Worm (Caenorhabditis elegans) whole organism, L2 larva: ENCODE data around the gene fdgt-1.

ENCODE experiments used
- C34F6.9 ChIP-seq: fragments of 150-350 bp; optimal IDR thresholded peaks from 2 replicates; lab custom pipeline; 2014; ENCODE audit warnings: missing biosample characterization, missing genetic modification characterization
- F13H6.1 ChIP-seq: sonication (generic microtip); optimal IDR thresholded peaks from 2 replicates; lab custom pipeline; 2016; ENCODE audit warnings: missing genetic modification characterization, missing compliant biosample characterization
- R02D3.7 ChIP-seq: fragments of 150-350 bp; optimal IDR thresholded peaks from 2 replicates; lab custom pipeline; 2014; ENCODE audit warnings: missing biosample characterization, missing genetic modification characterization
- ZK546.5 ChIP-seq: sonication (generic microtip); optimal IDR thresholded peaks from 2 replicates; lab custom pipeline; 2017; ENCODE audit warnings: missing biosample characterization, missing genetic modification characterization
- alr-1 ChIP-seq: fragments of 150-350 bp; optimal IDR thresholded peaks from 2 replicates; lab custom pipeline; 2014; ENCODE audit warnings: missing biosample characterization, missing genetic modification characterization
- aly-2 ChIP-seq: fragments of 150-350 bp; optimal IDR thresholded peaks from 2 replicates; lab custom pipeline; 2014; ENCODE audit warnings: missing biosample characterization, missing genetic modification characterization
- ama-1 ChIP-seq: fragments of 150-350 bp; optimal IDR thresholded peaks from 2 replicates; lab custom pipeline; 2018; ENCODE audit warnings: inconsistent platforms
- blmp-1 ChIP-seq: sonication (generic microtip); optimal IDR thresholded peaks from 2 replicates; lab custom pipeline; 2017; ENCODE audit warnings: missing genetic modification characterization, mild to moderate bottlenecking, missing compliant biosample characterization, antibody characterized with exemption, moderate library complexity; ENCODE audit not compliant: insufficient read depth
- ceh-16 ChIP-seq: fragments of 150-350 bp; optimal IDR thresholded peaks from 2 replicates; lab custom pipeline; 2014; ENCODE audit warnings: missing biosample characterization, missing genetic modification characterization
- ceh-82 ChIP-seq: fragments of 150-350 bp; optimal IDR thresholded peaks from 2 replicates; lab custom pipeline; 2014; ENCODE audit warnings: missing biosample characterization, missing genetic modification characterization
- crh-2 ChIP-seq: sonication (generic microtip); optimal IDR thresholded peaks from 2 replicates; lab custom pipeline; 2017; ENCODE audit warnings: missing biosample characterization, missing genetic modification characterization
- dmd-4 ChIP-seq: sonication (generic microtip); optimal IDR thresholded peaks from 2 replicates; lab custom pipeline; 2017; ENCODE audit warnings: missing biosample characterization, missing genetic modification characterization
- egl-27 ChIP-seq: sonication (generic microtip); optimal IDR thresholded peaks from 3 replicates; lab custom pipeline; 2017; ENCODE audit warnings: missing biosample characterization, missing genetic modification reagents, missing genetic modification characterization
- elt-1 ChIP-seq: fragments of 150-350 bp; optimal IDR thresholded peaks from 2 replicates; lab custom pipeline; 2014; ENCODE audit warnings: missing biosample characterization, missing genetic modification characterization
- fos-1 ChIP-seq: fragments of 150-350 bp; optimal IDR thresholded peaks from 2 replicates; lab custom pipeline; 2014; ENCODE audit warnings: missing biosample characterization, missing genetic modification characterization
- gmeb-1 ChIP-seq: fragments of 150-350 bp; optimal IDR thresholded peaks from 2 replicates; lab custom pipeline; 2014; ENCODE audit warnings: missing biosample characterization, missing genetic modification characterization
- lin-13 ChIP-seq: fragments of 150-350 bp; optimal IDR thresholded peaks from 2 replicates; lab custom pipeline; 2014; ENCODE audit warnings: missing biosample characterization, missing genetic modification reagents, missing genetic modification characterization
- lin-39 ChIP-seq: fragments of 150-350 bp; optimal IDR thresholded peaks from 2 replicates; lab custom pipeline; 2014; ENCODE audit warnings: missing biosample characterization, missing genetic modification reagents, missing genetic modification characterization
- lsy-2 ChIP-seq, 2 experiments: fragments of 150-350 bp in 1 of 2; sonication (generic microtip) in 1 of 2; optimal IDR thresholded peaks; 2 replicates each; lab custom pipeline; 2014 to 2017; ENCODE audit warnings: missing biosample characterization in 2 of 2, missing genetic modification characterization in 2 of 2
- mab-5 ChIP-seq: fragments of 150-350 bp; optimal IDR thresholded peaks from 2 replicates; lab custom pipeline; 2014; ENCODE audit warnings: missing biosample characterization, missing genetic modification characterization
- mbf-1 ChIP-seq: sonication (generic microtip); optimal IDR thresholded peaks from 2 replicates; lab custom pipeline; 2017; ENCODE audit warnings: missing biosample characterization, missing genetic modification characterization
- nhr-11 ChIP-seq: fragments of 150-350 bp; optimal IDR thresholded peaks from 2 replicates; lab custom pipeline; 2014; ENCODE audit warnings: missing biosample characterization, missing genetic modification characterization
- nhr-129 ChIP-seq: fragments of 150-350 bp; optimal IDR thresholded peaks from 2 replicates; lab custom pipeline; 2014; ENCODE audit warnings: missing biosample characterization, missing genetic modification characterization
- nhr-21 ChIP-seq: fragments of 150-350 bp; optimal IDR thresholded peaks from 2 replicates; lab custom pipeline; 2014; ENCODE audit warnings: missing biosample characterization, missing genetic modification characterization
- nhr-23 ChIP-seq: fragments of 150-350 bp; optimal IDR thresholded peaks from 2 replicates; lab custom pipeline; 2014; ENCODE audit warnings: missing biosample characterization, missing genetic modification reagents, missing genetic modification characterization
- nhr-237 ChIP-seq: fragments of 150-350 bp; optimal IDR thresholded peaks from 2 replicates; lab custom pipeline; 2014; ENCODE audit warnings: missing biosample characterization, missing genetic modification characterization
- nhr-25 ChIP-seq: fragments of 150-350 bp; sonication (generic microtip); optimal IDR thresholded peaks from 3 replicates; lab custom pipeline; 2014; ENCODE audit warnings: missing biosample characterization, missing genetic modification characterization
- nhr-6 ChIP-seq: fragments of 150-350 bp; optimal IDR thresholded peaks from 2 replicates; lab custom pipeline; 2014; ENCODE audit warnings: missing biosample characterization, missing genetic modification characterization
- nhr-77 ChIP-seq: fragments of 150-350 bp; optimal IDR thresholded peaks from 2 replicates; lab custom pipeline; 2014; ENCODE audit warnings: missing biosample characterization, missing genetic modification characterization
- peb-1 ChIP-seq: fragments of 150-350 bp; optimal IDR thresholded peaks from 2 replicates; lab custom pipeline; 2014; ENCODE audit warnings: missing biosample characterization, missing genetic modification characterization
- sem-4 ChIP-seq: fragments of 150-350 bp; optimal IDR thresholded peaks from 2 replicates; lab custom pipeline; 2014; ENCODE audit warnings: missing biosample characterization, missing genetic modification reagents, missing genetic modification characterization
- skn-1 ChIP-seq: sonication (generic microtip); optimal IDR thresholded peaks from 2 replicates; lab custom pipeline; 2017; ENCODE audit warnings: missing biosample characterization, missing genetic modification characterization
- sma-3 ChIP-seq: sonication (generic microtip); optimal IDR thresholded peaks from 2 replicates; lab custom pipeline; 2016; ENCODE audit warnings: missing genetic modification reagents, missing genetic modification characterization, missing compliant biosample characterization
- sma-9 ChIP-seq, 2 experiments: fragments of 150-350 bp in 1 of 2; sonication (generic microtip) in 1 of 2; optimal IDR thresholded peaks; 2 replicates each; lab custom pipeline; 2014 to 2016; ENCODE audit warnings: missing genetic modification characterization in 2 of 2, mild to moderate bottlenecking in 1 of 2, missing biosample characterization in 1 of 2, missing compliant biosample characterization in 1 of 2, missing genetic modification reagents in 1 of 2, moderate library complexity in 1 of 2
- snpc-4 ChIP-seq: fragments of 150-350 bp; optimal IDR thresholded peaks from 2 replicates; lab custom pipeline; 2014; ENCODE audit warnings: missing biosample characterization, missing genetic modification characterization
- unc-39 ChIP-seq: fragments of 150-350 bp; optimal IDR thresholded peaks from 2 replicates; lab custom pipeline; 2014; ENCODE audit warnings: missing biosample characterization, missing genetic modification characterization
- unc-55 ChIP-seq: fragments of 150-350 bp; sonication (generic microtip); optimal IDR thresholded peaks from 3 replicates; lab custom pipeline; 2014; ENCODE audit warnings: missing biosample characterization, missing genetic modification reagents, missing genetic modification characterization
- unc-62 ChIP-seq: fragments of 150-350 bp; optimal IDR thresholded peaks from 2 replicates; lab custom pipeline; 2014; ENCODE audit warnings: missing biosample characterization, missing genetic modification reagents, missing genetic modification characterization
- ztf-1 ChIP-seq: fragments of 200-800 bp; sonication (Bioruptor generic); conservative IDR thresholded peaks from 2 replicates; pipeline ENCODE4 v1.3.6; 2022; ENCODE audit warnings: missing genetic modification characterization, missing compliant biosample characterization
- ztf-11 ChIP-seq: sonication (generic microtip); optimal IDR thresholded peaks from 2 replicates; lab custom pipeline; 2017; ENCODE audit warnings: missing biosample characterization, missing genetic modification characterization

Gene fdgt-1

ce11 chrII:1481660-1482059, 22.7 kb upstream of the fdgt-1 start:
- TF ChIP-seq alr-1 (tag; lab: Kevin White, UChicago) (no peak), sma-3 (GFP tag; lab: Kevin White, UChicago) (no peak), fos-1 (no peak), nhr-6 (tag; lab: Kevin White, UChicago) (no peak), nhr-11 (tag; lab: Kevin White, UChicago) (no peak), nhr-21 (tag; lab: Kevin White, UChicago) (no peak)

- no peak for TF ChIP-seq skn-1 (tag; lab: Kevin White, UChicago)
- TF ChIP-seq snpc-4 (tag; lab: Kevin White, UChicago) = no peak
- no peak for TF ChIP-seq ceh-16 (tag; lab: Kevin White, UChicago)
- no peak for TF ChIP-seq egl-27 (tag; lab: Kevin White, UChicago)
- no peak for TF ChIP-seq ZK546.5 (tag; lab: Kevin White, UChicago)
- no peak for TF ChIP-seq alr-1 (tag; lab: Kevin White, UChicago)
- no peak for TF ChIP-seq lin-39 (tag; lab: Kevin White, UChicago)
- no peak for TF ChIP-seq unc-55 (GFP tag; lab: Kevin White, UChicago)
- TF ChIP-seq blmp-1 = no peak
Measured at ce11 chrII:1482419-1482818, 21.9 kb upstream of the fdgt-1 start.

- no peak for TF ChIP-seq fos-1
- TF ChIP-seq sem-4 = no peak
- no peak for TF ChIP-seq nhr-129 (tag; lab: Kevin White, UChicago)
Measured at ce11 chrII:1490813-1491212, 13.6 kb upstream of the fdgt-1 start.

ce11 chrII:1500286-1500840, 4.0 kb upstream of the fdgt-1 start, which contains the start of gene emc-1:
Gene emc-1 (minus strand): TSS chrII:1500330.
- TF ChIP-seq crh-2 (tag; lab: Kevin White, UChicago) = no peak
- no peak for TF ChIP-seq nhr-129 (tag; lab: Kevin White, UChicago)
- TF ChIP-seq fos-1 = no peak
- TF ChIP-seq peb-1 = no peak
- peak; percentile 8 for TF ChIP-seq unc-55 (GFP tag; lab: Kevin White, UChicago)
- peak; percentile 16 for TF ChIP-seq C34F6.9 (tag; lab: Kevin White, UChicago)
- no peak for TF ChIP-seq F13H6.1 (tag; lab: Kevin White, UChicago)
- TF ChIP-seq nhr-237 (tag; lab: Kevin White, UChicago) = no peak
- no peak for TF ChIP-seq ama-1 (lab: Kevin White, UChicago)
- no peak for TF ChIP-seq aly-2 (tag; lab: Kevin White, UChicago)
- TF ChIP-seq egl-27 (tag; lab: Kevin White, UChicago) = no peak
- TF ChIP-seq lsy-2 (tag; optimal IDR thresholded peaks at IDR 0.05; lab: Kevin White, UChicago) = peak in 1 of 2 experiments; percentile 22

ce11 chrII:1500959-1501358, 3.4 kb upstream of the fdgt-1 start:
- TF ChIP-seq nhr-23 = no peak
- TF ChIP-seq ZK546.5 (tag; lab: Kevin White, UChicago) = no peak
- TF ChIP-seq lin-13 (GFP tag; lab: Kevin White, UChicago) = no peak

- no peak for TF ChIP-seq R02D3.7 (tag; lab: Kevin White, UChicago)
- no peak for TF ChIP-seq ztf-11 (tag; lab: Kevin White, UChicago)
- no peak for TF ChIP-seq lin-13 (GFP tag; lab: Kevin White, UChicago)
- no peak for TF ChIP-seq mbf-1 (tag; lab: Kevin White, UChicago)
- no peak for TF ChIP-seq nhr-11 (tag; lab: Kevin White, UChicago)
- no peak for TF ChIP-seq unc-39 (tag; lab: Kevin White, UChicago)
- TF ChIP-seq ceh-82 (tag; lab: Kevin White, UChicago) = no peak
- TF ChIP-seq gmeb-1 (tag; lab: Kevin White, UChicago) = no peak
- TF ChIP-seq nhr-77 = no peak
- no peak for TF ChIP-seq nhr-23
- no peak for TF ChIP-seq sma-3 (GFP tag; lab: Kevin White, UChicago)
- TF ChIP-seq dmd-4 (tag; lab: Kevin White, UChicago) = no peak
- peak; percentile 96 for TF ChIP-seq nhr-129 (tag; lab: Kevin White, UChicago)
- no peak for TF ChIP-seq nhr-237 (tag; lab: Kevin White, UChicago)
- TF ChIP-seq F13H6.1 (tag; lab: Kevin White, UChicago) = peak; percentile 82
- TF ChIP-seq mab-5 (tag; lab: Kevin White, UChicago) = no peak
- TF ChIP-seq skn-1 (tag; lab: Kevin White, UChicago) = no peak
- peak; percentile 27 for TF ChIP-seq unc-62
- peak; percentile 75 for TF ChIP-seq sma-9 (GFP tag; optimal IDR thresholded peaks at IDR 0.05; lab: Kevin White, UChicago)
- no peak for TF ChIP-seq sma-9 (tag; optimal IDR thresholded peaks at IDR 0.05; lab: Kevin White, UChicago)
- TF ChIP-seq C34F6.9 (tag; lab: Kevin White, UChicago) = peak; percentile 38
- TF ChIP-seq lsy-2 (tag; optimal IDR thresholded peaks at IDR 0.05; lab: Kevin White, UChicago) = peak in 1 of 2 experiments; percentile 56
- no peak for TF ChIP-seq lin-39 (tag; lab: Kevin White, UChicago)
- no peak for TF ChIP-seq ztf-1
- no peak for TF ChIP-seq ZK546.5 (tag; lab: Kevin White, UChicago)
- TF ChIP-seq nhr-25 (tag; lab: Kevin White, UChicago) = no peak
- TF ChIP-seq unc-55 (GFP tag; lab: Kevin White, UChicago) = peak; percentile 8
- TF ChIP-seq elt-1 (tag; lab: Kevin White, UChicago) = no peak
Measured at ce11 chrII:1501614-1502355, 2.6 kb upstream of the fdgt-1 start.
